Worm (Caenorhabditis elegans) whole organism, young adult: ENCODE data around the gene dmsr-7.

Source experiments
- aptf-3 ChIP-seq: fragments of 200-800 bp; sonication (Bioruptor generic); IDR thresholded peaks from 2 replicates; pipeline ENCODE4 v1.3.6; 2022; ENCODE audit warnings: missing genetic modification characterization, missing compliant biosample characterization
- ceh-27 ChIP-seq: fragments of 200-800 bp; sonication (Bioruptor generic); optimal IDR thresholded peaks from 2 replicates; lab custom pipeline; 2018; ENCODE audit warnings: mild to moderate bottlenecking, missing genetic modification characterization, moderate library complexity, missing compliant biosample characterization
- ceh-40 ChIP-seq: fragments of 200-800 bp; sonication (Bioruptor generic); IDR thresholded peaks from 2 replicates; pipeline ENCODE4 v1.3.6; 2022; ENCODE audit warnings: missing genetic modification characterization, missing compliant biosample characterization
- ceh-58 ChIP-seq: fragments of 200-800 bp; sonication (Bioruptor generic); IDR thresholded peaks from 2 replicates; pipeline ENCODE4 v1.3.6; 2022; ENCODE audit warnings: missing genetic modification characterization, missing compliant biosample characterization
- dpl-1 ChIP-seq: fragments of 150-350 bp; optimal IDR thresholded peaks from 2 replicates; lab custom pipeline; 2014; ENCODE audit warnings: missing biosample characterization, missing genetic modification reagents, missing genetic modification characterization
- hlh-26 ChIP-seq: fragments of 200-800 bp; sonication (Bioruptor generic); conservative IDR thresholded peaks from 2 replicates; pipeline ENCODE4 v1.3.6; 2022; ENCODE audit warnings: missing genetic modification reagents, missing genetic modification characterization, missing compliant biosample characterization
- hmg-20 ChIP-seq: fragments of 200-800 bp; sonication (Bioruptor generic); IDR thresholded peaks from 2 replicates; pipeline ENCODE4 v1.3.6; 2022; ENCODE audit warnings: missing genetic modification reagents, missing genetic modification characterization, missing compliant biosample characterization
- let-526 ChIP-seq: fragments of 200-800 bp; sonication (Bioruptor generic); IDR thresholded peaks from 2 replicates; pipeline ENCODE4 v1.3.6; 2022; ENCODE audit warnings: missing genetic modification reagents, missing genetic modification characterization, missing compliant biosample characterization
- mxl-1 ChIP-seq: sonication (generic microtip); optimal IDR thresholded peaks from 2 replicates; lab custom pipeline; 2016; ENCODE audit warnings: missing genetic modification characterization, missing compliant biosample characterization
- pha-4 ChIP-seq: fragments of 150-350 bp; sonication (generic microtip); optimal IDR thresholded peaks from 2 replicates; lab custom pipeline; 2014; ENCODE audit warnings: missing biosample characterization, missing genetic modification reagents, missing genetic modification characterization
- snpc-4 ChIP-seq, 5 experiments: fragments of 150-350 bp in 1 of 5; sonication (generic microtip) in 4 of 5; optimal IDR thresholded peaks; 2 replicates each; lab custom pipeline; 2014 to 2018; ENCODE audit warnings: missing genetic modification characterization in 5 of 5, missing biosample characterization in 3 of 5, antibody characterized with exemption in 2 of 5, mild to moderate bottlenecking in 2 of 5, missing compliant biosample characterization in 2 of 5, missing genotype in 2 of 5, moderate library complexity in 2 of 5, missing genetic modification reagents in 1 of 5

DNA sequence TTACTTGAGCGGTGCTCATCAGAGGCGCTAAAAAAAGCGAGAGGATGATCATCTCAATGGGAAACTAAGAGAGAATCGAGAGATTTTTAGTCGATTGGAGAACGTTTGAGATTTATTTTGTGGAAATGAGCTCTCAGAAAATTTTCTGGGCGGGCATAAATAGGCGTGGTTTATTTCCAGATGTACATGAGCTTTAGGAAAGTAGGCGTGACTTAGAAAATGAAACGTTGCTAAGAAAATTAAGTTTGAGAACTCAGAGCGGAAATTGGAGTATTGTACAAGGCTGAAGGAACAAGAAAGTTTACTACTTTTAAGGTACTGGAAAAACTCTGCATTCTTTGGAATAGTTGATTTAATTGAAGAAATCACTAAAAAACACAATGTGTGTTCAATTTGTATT is 36.4 kb upstream of the dmsr-7 start, which contains the start of gene T09D3.9:
- TF ChIP-seq pha-4 (tag; lab: Kevin White, UChicago) (no peak), ceh-40 (no peak), ceh-58 (GFP tag; lab: Robert Waterston, UW) (no peak), dpl-1 (GFP tag; lab: Kevin White, UChicago) (no peak), let-526 (GFP tag; lab: Robert Waterston, UW) (no peak), mxl-1 (tag; lab: Kevin White, UChicago) (no peak), ceh-27 (GFP tag; lab: Kevin White, UChicago) (no peak), hlh-26 (GFP tag; lab: Robert Waterston, UW) (no peak), aptf-3 (GFP tag; lab: Robert Waterston, UW) (no peak), snpc-4 (GFP tag; optimal IDR thresholded peaks at IDR 0.05; lab: Kevin White, UChicago) (no peak), snpc-4 (tag; optimal IDR thresholded peaks at IDR 0.05; lab: Kevin White, UChicago) (no peak), hmg-20 (GFP tag; lab: Robert Waterston, UW) (no peak)
